Worm (Caenorhabditis elegans) whole organism, L1 larva: ENCODE results near the gene osm-11.

ENCODE experiments used
- C16A3.4 ChIP-seq: fragments of 150-350 bp; optimal IDR thresholded peaks from 2 replicates; lab custom pipeline; 2014; ENCODE audit warnings: missing biosample characterization, missing genetic modification characterization
- F16B12.6 ChIP-seq: fragments of 150-350 bp; optimal IDR thresholded peaks from 2 replicates; lab custom pipeline; 2014; ENCODE audit warnings: missing biosample characterization, missing genetic modification characterization
- Y116A8C.19 ChIP-seq: sonication (generic microtip); optimal IDR thresholded peaks from 2 replicates; lab custom pipeline; 2016; ENCODE audit warnings: missing compliant biosample characterization, missing genetic modification characterization, borderline replicate concordance
- aha-1 ChIP-seq: fragments of 150-350 bp; optimal IDR thresholded peaks from 2 replicates; lab custom pipeline; 2014; ENCODE audit warnings: missing biosample characterization, missing genetic modification characterization
- alr-1 ChIP-seq: fragments of 200-800 bp; sonication (Bioruptor generic); optimal IDR thresholded peaks from 2 replicates; lab custom pipeline; 2018; ENCODE audit warnings: borderline replicate concordance, mild to moderate bottlenecking, missing genetic modification characterization, missing compliant biosample characterization
- aly-2 ChIP-seq: fragments of 150-350 bp; optimal IDR thresholded peaks from 2 replicates; lab custom pipeline; 2014; ENCODE audit warnings: missing biosample characterization, missing genetic modification characterization
- ama-1 ChIP-seq: fragments of 150-350 bp; optimal IDR thresholded peaks from 2 replicates; lab custom pipeline; 2014
- blmp-1 ChIP-seq: fragments of 150-350 bp; optimal IDR thresholded peaks from 2 replicates; lab custom pipeline; 2014; ENCODE audit warnings: missing biosample characterization, missing genetic modification characterization
- ceh-63 ChIP-seq: fragments of 200-800 bp; sonication (Bioruptor generic); optimal IDR thresholded peaks from 2 replicates; lab custom pipeline; 2018; ENCODE audit warnings: mild to moderate bottlenecking, missing genetic modification characterization, missing compliant biosample characterization
- ceh-8 ChIP-seq: fragments of 200-800 bp; sonication (Bioruptor generic); optimal IDR thresholded peaks from 2 replicates; lab custom pipeline; 2018; ENCODE audit warnings: mild to moderate bottlenecking, missing genetic modification characterization, moderate library complexity, missing compliant biosample characterization
- ceh-82 ChIP-seq, 3 experiments: fragments of 150-350 bp in 1 of 3; sonication (generic microtip) in 2 of 3; optimal IDR thresholded peaks; 2 replicates each; lab custom pipeline; 2014 to 2017; ENCODE audit warnings: missing biosample characterization in 3 of 3, missing genetic modification characterization in 3 of 3
- dsc-1 ChIP-seq: sonication (generic microtip); optimal IDR thresholded peaks from 2 replicates; lab custom pipeline; 2016; ENCODE audit warnings: mild to moderate bottlenecking, missing genetic modification characterization, missing compliant biosample characterization
- efl-1 ChIP-seq, 4 experiments: fragments of 150-350 bp; optimal IDR thresholded peaks in 3 of 4; peaks in 1 of 4; 1 replicate in 1 of 4; 2 replicates in 3 of 4; lab custom pipeline; 2014; ENCODE audit warnings: missing biosample characterization in 2 of 4, missing genetic modification characterization in 2 of 4, missing genetic modification reagents in 2 of 4
- egl-13 ChIP-seq: sonication (generic microtip); optimal IDR thresholded peaks from 2 replicates; lab custom pipeline; 2016; ENCODE audit warnings: missing genotype, missing genetic modification reagents, missing genetic modification characterization, missing compliant biosample characterization
- egl-27 ChIP-seq, 2 experiments: fragments of 150-350 bp in 1 of 2; sonication (generic microtip); optimal IDR thresholded peaks; 3 replicates each; lab custom pipeline; 2017 to 2018; ENCODE audit warnings: missing biosample characterization in 2 of 2, missing genetic modification characterization in 2 of 2, missing genetic modification reagents in 2 of 2
- elt-2 ChIP-seq: sonication (generic microtip); optimal IDR thresholded peaks from 2 replicates; lab custom pipeline; 2016; ENCODE audit warnings: missing genetic modification characterization, mild to moderate bottlenecking, inconsistent platforms, missing compliant biosample characterization, missing genetic modification reagents
- elt-3 ChIP-seq, 6 experiments: fragments of 150-350 bp in 1 of 6; sonication (generic microtip); optimal IDR thresholded peaks; 2 replicates each; lab custom pipeline; 2017 to 2018; ENCODE audit warnings: missing biosample characterization in 6 of 6, missing genetic modification characterization in 6 of 6, inconsistent platforms in 1 of 6
- ets-5 ChIP-seq: fragments of 200-800 bp; sonication (Bioruptor generic); IDR thresholded peaks from 2 replicates; pipeline ENCODE4 v1.3.6; 2022; ENCODE audit warnings: missing genetic modification characterization, missing compliant biosample characterization
- fkh-4 ChIP-seq: sonication (generic microtip); optimal IDR thresholded peaks from 2 replicates; lab custom pipeline; 2016; ENCODE audit warnings: missing compliant biosample characterization, missing genetic modification characterization, borderline replicate concordance
- fos-1 ChIP-seq: fragments of 150-350 bp; optimal IDR thresholded peaks from 2 replicates; lab custom pipeline; 2014; ENCODE audit warnings: missing biosample characterization, missing genetic modification characterization
- grh-1 ChIP-seq: fragments of 200-800 bp; sonication (Bioruptor generic); IDR thresholded peaks from 2 replicates; pipeline ENCODE4 v1.3.6; 2022; ENCODE audit warnings: missing genetic modification reagents, missing genetic modification characterization, missing compliant biosample characterization
- hlh-17 ChIP-seq: fragments of 200-800 bp; sonication (Bioruptor generic); optimal IDR thresholded peaks from 2 replicates; lab custom pipeline; 2018; ENCODE audit warnings: missing genetic modification characterization, mild to moderate bottlenecking, missing compliant biosample characterization, moderate library complexity, borderline replicate concordance
- irx-1 ChIP-seq: sonication (generic microtip); optimal IDR thresholded peaks from 2 replicates; lab custom pipeline; 2016; ENCODE audit warnings: missing genetic modification characterization, missing compliant biosample characterization
- lin-13 ChIP-seq: fragments of 150-350 bp; optimal IDR thresholded peaks from 2 replicates; lab custom pipeline; 2014; ENCODE audit warnings: missing biosample characterization, missing genetic modification reagents, missing genetic modification characterization
- lin-14 ChIP-seq: fragments of 200-800 bp; sonication (Bioruptor generic); optimal IDR thresholded peaks from 2 replicates; lab custom pipeline; 2018; ENCODE audit warnings: mild to moderate bottlenecking, missing genetic modification characterization, moderate library complexity, missing compliant biosample characterization
- lin-15B ChIP-seq: fragments of 150-350 bp; sonication (generic microtip); optimal IDR thresholded peaks from 3 replicates; lab custom pipeline; 2014; ENCODE audit warnings: missing biosample characterization, missing genetic modification characterization
- lin-35 ChIP-seq, 2 experiments: fragments of 150-350 bp; optimal IDR thresholded peaks; 2 replicates each; lab custom pipeline; 2014; ENCODE audit warnings: missing biosample characterization in 2 of 2, missing genetic modification characterization in 2 of 2, missing genetic modification reagents in 2 of 2
- lin-39 ChIP-seq: fragments of 150-350 bp; optimal IDR thresholded peaks from 2 replicates; lab custom pipeline; 2014; ENCODE audit warnings: missing biosample characterization, missing genetic modification reagents, missing genetic modification characterization
- lir-3 ChIP-seq: sonication (generic microtip); optimal IDR thresholded peaks from 2 replicates; lab custom pipeline; 2016; ENCODE audit warnings: mild to moderate bottlenecking, missing genetic modification characterization, moderate library complexity, missing compliant biosample characterization; ENCODE audit not compliant: poor library complexity
- lsy-2 ChIP-seq, 2 experiments: fragments of 150-350 bp; optimal IDR thresholded peaks; 2 replicates each; lab custom pipeline; 2014; ENCODE audit warnings: missing biosample characterization in 2 of 2, missing genetic modification characterization in 2 of 2
- mdl-1 ChIP-seq, 2 experiments: fragments of 150-350 bp; optimal IDR thresholded peaks; 2 replicates each; lab custom pipeline; 2014 to 2017; ENCODE audit warnings: missing biosample characterization in 2 of 2, missing genetic modification characterization in 2 of 2, inconsistent platforms in 1 of 2
- mep-1 ChIP-seq: fragments of 150-350 bp; optimal IDR thresholded peaks from 2 replicates; lab custom pipeline; 2014; ENCODE audit warnings: missing biosample characterization, missing genetic modification characterization
- nhr-11 ChIP-seq: fragments of 150-350 bp; optimal IDR thresholded peaks from 2 replicates; lab custom pipeline; 2014; ENCODE audit warnings: missing biosample characterization, missing genetic modification characterization
- nhr-28 ChIP-seq: fragments of 150-350 bp; optimal IDR thresholded peaks from 2 replicates; lab custom pipeline; 2014; ENCODE audit warnings: missing biosample characterization, missing genetic modification characterization
- nhr-47 ChIP-seq: sonication (generic microtip); optimal IDR thresholded peaks from 2 replicates; lab custom pipeline; 2016; ENCODE audit warnings: mild to moderate bottlenecking, missing genetic modification characterization, moderate library complexity, missing compliant biosample characterization
- nhr-71 ChIP-seq: sonication (generic microtip); optimal IDR thresholded peaks from 2 replicates; lab custom pipeline; 2016; ENCODE audit warnings: mild to moderate bottlenecking, missing genetic modification characterization, moderate library complexity, missing compliant biosample characterization
- nhr-77 ChIP-seq: fragments of 150-350 bp; optimal IDR thresholded peaks from 2 replicates; lab custom pipeline; 2014; ENCODE audit warnings: missing biosample characterization, missing genetic modification characterization
- nhr-85 ChIP-seq: sonication (generic microtip); peaks from one replicate; lab custom pipeline; 2016; ENCODE audit warnings: missing genetic modification characterization, inconsistent platforms, missing compliant biosample characterization
- nhr-90 ChIP-seq: sonication (generic microtip); optimal IDR thresholded peaks from 2 replicates; lab custom pipeline; 2016; ENCODE audit warnings: mild to moderate bottlenecking, missing genetic modification characterization, missing compliant biosample characterization; ENCODE audit not compliant: poor library complexity
- pax-3 ChIP-seq: fragments of 200-800 bp; sonication (Bioruptor generic); optimal IDR thresholded peaks from 2 replicates; lab custom pipeline; 2018; ENCODE audit warnings: mild to moderate bottlenecking, missing genetic modification characterization, moderate library complexity, missing compliant biosample characterization
- pqm-1 ChIP-seq: sonication (generic microtip); optimal IDR thresholded peaks from 3 replicates; lab custom pipeline; 2017; ENCODE audit warnings: missing biosample characterization, missing genetic modification characterization
- snpc-4 ChIP-seq: fragments of 150-350 bp; optimal IDR thresholded peaks from 2 replicates; lab custom pipeline; 2014; ENCODE audit warnings: missing biosample characterization, missing genetic modification characterization
- snu-23 ChIP-seq: sonication (generic microtip); optimal IDR thresholded peaks from 2 replicates; lab custom pipeline; 2016; ENCODE audit warnings: missing genetic modification characterization, missing compliant biosample characterization
- sox-4 ChIP-seq: sonication (generic microtip); optimal IDR thresholded peaks from 2 replicates; lab custom pipeline; 2016; ENCODE audit warnings: missing genetic modification characterization, missing compliant biosample characterization
- sptf-1 ChIP-seq: fragments of 150-350 bp; optimal IDR thresholded peaks from 2 replicates; lab custom pipeline; 2014; ENCODE audit warnings: missing biosample characterization, missing genetic modification characterization
- sup-37 ChIP-seq: fragments of 200-800 bp; sonication (Bioruptor generic); optimal IDR thresholded peaks from 2 replicates; lab custom pipeline; 2018; ENCODE audit warnings: mild to moderate bottlenecking, missing genetic modification characterization, missing compliant biosample characterization
- tbx-2 ChIP-seq: sonication (generic microtip); optimal IDR thresholded peaks from 2 replicates; lab custom pipeline; 2016; ENCODE audit warnings: missing genetic modification characterization, missing compliant biosample characterization
- tlp-1 ChIP-seq: fragments of 150-350 bp; optimal IDR thresholded peaks from 2 replicates; lab custom pipeline; 2014; ENCODE audit warnings: missing biosample characterization, missing genetic modification characterization
- unc-130 ChIP-seq: fragments of 150-350 bp; optimal IDR thresholded peaks from 2 replicates; lab custom pipeline; 2017; ENCODE audit warnings: missing biosample characterization, missing genetic modification characterization, inconsistent platforms
- unc-30 ChIP-seq: sonication (generic microtip); optimal IDR thresholded peaks from 2 replicates; lab custom pipeline; 2017; ENCODE audit warnings: missing biosample characterization, missing genetic modification characterization
- unc-62 ChIP-seq: fragments of 150-350 bp; optimal IDR thresholded peaks from 2 replicates; lab custom pipeline; 2014; ENCODE audit warnings: missing biosample characterization, missing genetic modification reagents, missing genetic modification characterization
- unc-86 ChIP-seq: sonication (generic microtip); optimal IDR thresholded peaks from 2 replicates; lab custom pipeline; 2016; ENCODE audit warnings: missing genetic modification characterization, missing compliant biosample characterization
- zag-1 ChIP-seq: fragments of 150-350 bp; optimal IDR thresholded peaks from 2 replicates; lab custom pipeline; 2014; ENCODE audit warnings: missing biosample characterization, missing genetic modification characterization

osm-11 gene

ce11 chrX:17392182-17392581 is 29.2 kb downstream of the osm-11 start:
- peak; percentile 88 for TF ChIP-seq nhr-85 (tag; lab: Kevin White, UChicago)
- TF ChIP-seq fos-1 (tag; lab: Kevin White, UChicago) = peak; percentile 11
- no peak for TF ChIP-seq nhr-77 (tag; lab: Kevin White, UChicago)
- no peak for TF ChIP-seq alr-1 (tag; lab: Kevin White, UChicago)
- TF ChIP-seq grh-1 (GFP tag; lab: Robert Waterston, UW) = no peak
- peak; percentile 54 for TF ChIP-seq lin-15B
- peak; percentile 66 for TF ChIP-seq nhr-90
- no peak for TF ChIP-seq pqm-1
- no peak for TF ChIP-seq sptf-1 (tag; lab: Kevin White, UChicago)
- no peak for TF ChIP-seq nhr-28 (tag; lab: Kevin White, UChicago)
- no peak for TF ChIP-seq pax-3 (tag; lab: Kevin White, UChicago)
- TF ChIP-seq aha-1 = no peak
- peak; percentile 84 for TF ChIP-seq nhr-71 (tag; lab: Kevin White, UChicago)
- peak; percentile 58 to 77 for TF ChIP-seq lin-35 (GFP tag; optimal IDR thresholded peaks at IDR 0.05; lab: Kevin White, UChicago)
- TF ChIP-seq mdl-1 (tag; optimal IDR thresholded peaks at IDR 0.05; lab: Kevin White, UChicago) = peak in 1 of 2 experiments; percentile 56
- no peak for TF ChIP-seq hlh-17 (GFP tag; lab: Kevin White, UChicago)
- TF ChIP-seq blmp-1 (tag; lab: Kevin White, UChicago) = peak; percentile 69
- TF ChIP-seq lsy-2 (tag; optimal IDR thresholded peaks at IDR 0.05; lab: Kevin White, UChicago) = peak; percentile 54 to 78
- no peak for TF ChIP-seq ets-5 (GFP tag; lab: Robert Waterston, UW)
- TF ChIP-seq sox-4 (tag; lab: Kevin White, UChicago) = no peak
- no peak for TF ChIP-seq unc-62 (GFP tag; lab: Kevin White, UChicago)
- no peak for TF ChIP-seq lin-39 (tag; lab: Kevin White, UChicago)
- TF ChIP-seq lin-14 = peak; percentile 95
- TF ChIP-seq unc-30 (tag; lab: Kevin White, UChicago) = no peak
- no peak for TF ChIP-seq ceh-63 (GFP tag; lab: Kevin White, UChicago)
- peak; percentile 45 for TF ChIP-seq snpc-4 (tag; lab: Kevin White, UChicago)
- no peak for TF ChIP-seq zag-1 (tag; lab: Kevin White, UChicago)
- TF ChIP-seq egl-13 = peak; percentile 17
- peak; percentile 78 for TF ChIP-seq nhr-47 (tag; lab: Kevin White, UChicago)
- TF ChIP-seq Y116A8C.19 = no peak
- TF ChIP-seq sup-37 (GFP tag; lab: Kevin White, UChicago) = no peak
- peak; percentile 16 for TF ChIP-seq irx-1 (tag; lab: Kevin White, UChicago)
- peak; percentile 36 for TF ChIP-seq unc-86 (tag; lab: Kevin White, UChicago)
- TF ChIP-seq ceh-82 (tag; optimal IDR thresholded peaks at IDR 0.05; lab: Kevin White, UChicago) = peak; percentile 45 to 61 (median 53)
- peak; percentile 46 for TF ChIP-seq F16B12.6 (tag; lab: Kevin White, UChicago)
- no peak for TF ChIP-seq nhr-11 (tag; lab: Kevin White, UChicago)
- peak; percentile 92 for TF ChIP-seq unc-130 (tag; lab: Kevin White, UChicago)
- TF ChIP-seq elt-3 (tag; optimal IDR thresholded peaks at IDR 0.05; lab: Kevin White, UChicago) = peak in 3 of 6 experiments; percentile 19 to 38 (median 25)
- TF ChIP-seq tlp-1 = no peak
- peak; percentile 63 for TF ChIP-seq dsc-1 (tag; lab: Kevin White, UChicago)
- no peak for TF ChIP-seq elt-2 (tag; lab: Kevin White, UChicago)
- no peak for TF ChIP-seq ama-1 (lab: Kevin White, UChicago)
- TF ChIP-seq C16A3.4 (tag; lab: Kevin White, UChicago) = peak; percentile 84
- TF ChIP-seq egl-27 (tag; optimal IDR thresholded peaks at IDR 0.05; lab: Kevin White, UChicago) = peak in 1 of 2 experiments; percentile 5
- peak; percentile 86 for TF ChIP-seq snu-23 (GFP tag; lab: Kevin White, UChicago)
- TF ChIP-seq lir-3 (tag; lab: Kevin White, UChicago) = peak; percentile 17
- TF ChIP-seq tbx-2 (tag; lab: Kevin White, UChicago) = peak; percentile 70
- peak; percentile 54 to 56 for TF ChIP-seq efl-1 (optimal IDR thresholded peaks at IDR 0.05; lab: Kevin White, UChicago)
- peak; percentile 40 to 83 for TF ChIP-seq efl-1 (GFP tag; optimal IDR thresholded peaks at IDR 0.05 in 1 of 2; lab: Kevin White, UChicago)
- no peak for TF ChIP-seq ceh-8 (GFP tag; lab: Kevin White, UChicago)
- TF ChIP-seq fkh-4 (tag; lab: Kevin White, UChicago) = no peak
- peak; percentile 37 for TF ChIP-seq lin-13 (GFP tag; lab: Kevin White, UChicago)
- peak; percentile 79 for TF ChIP-seq mep-1 (tag; lab: Kevin White, UChicago)
- TF ChIP-seq aly-2 = no peak
